Worm (Caenorhabditis elegans) whole organism, L2 larva: ENCODE results near the gene srbc-62.

Experiments
- ama-1 ChIP-seq: fragments of 150-350 bp; optimal IDR thresholded peaks from 2 replicates; lab custom pipeline; 2018; ENCODE audit warnings: inconsistent platforms
- ceh-82 ChIP-seq: fragments of 150-350 bp; optimal IDR thresholded peaks from 2 replicates; lab custom pipeline; 2014; ENCODE audit warnings: missing biosample characterization, missing genetic modification characterization
- crh-2 ChIP-seq: sonication (generic microtip); optimal IDR thresholded peaks from 2 replicates; lab custom pipeline; 2017; ENCODE audit warnings: missing biosample characterization, missing genetic modification characterization
- lin-11 ChIP-seq: fragments of 150-350 bp; sonication (generic microtip); optimal IDR thresholded peaks from 2 replicates; lab custom pipeline; 2014; ENCODE audit warnings: missing biosample characterization, missing genetic modification characterization, inconsistent platforms, mixed read lengths
- nhr-237 ChIP-seq: fragments of 150-350 bp; optimal IDR thresholded peaks from 2 replicates; lab custom pipeline; 2014; ENCODE audit warnings: missing biosample characterization, missing genetic modification characterization
- nhr-25 ChIP-seq: fragments of 150-350 bp; sonication (generic microtip); optimal IDR thresholded peaks from 3 replicates; lab custom pipeline; 2014; ENCODE audit warnings: missing biosample characterization, missing genetic modification characterization
- nhr-77 ChIP-seq: fragments of 150-350 bp; optimal IDR thresholded peaks from 2 replicates; lab custom pipeline; 2014; ENCODE audit warnings: missing biosample characterization, missing genetic modification characterization
- snpc-4 ChIP-seq: fragments of 150-350 bp; optimal IDR thresholded peaks from 2 replicates; lab custom pipeline; 2014; ENCODE audit warnings: missing biosample characterization, missing genetic modification characterization
- unc-39 ChIP-seq: fragments of 150-350 bp; optimal IDR thresholded peaks from 2 replicates; lab custom pipeline; 2014; ENCODE audit warnings: missing biosample characterization, missing genetic modification characterization
- zag-1 ChIP-seq: fragments of 150-350 bp; optimal IDR thresholded peaks from 2 replicates; lab custom pipeline; 2014; ENCODE audit warnings: missing biosample characterization, missing genetic modification characterization
- ztf-11 ChIP-seq: sonication (generic microtip); optimal IDR thresholded peaks from 2 replicates; lab custom pipeline; 2017; ENCODE audit warnings: missing biosample characterization, missing genetic modification characterization
- ztf-4 ChIP-seq: fragments of 150-350 bp; optimal IDR thresholded peaks from 2 replicates; lab custom pipeline; 2014; ENCODE audit warnings: missing biosample characterization, missing genetic modification characterization

- TF ChIP-seq nhr-77 (tag; lab: Kevin White, UChicago) = no peak
- TF ChIP-seq ama-1 = no peak
- TF ChIP-seq ztf-11 (tag; lab: Kevin White, UChicago) = no peak
- no peak for TF ChIP-seq ceh-82 (tag; lab: Kevin White, UChicago)
- no peak for TF ChIP-seq zag-1 (tag; lab: Kevin White, UChicago)
- no peak for TF ChIP-seq nhr-25
- TF ChIP-seq nhr-237 (tag; lab: Kevin White, UChicago) = no peak
- no peak for TF ChIP-seq lin-11 (tag; lab: Kevin White, UChicago)
- no peak for TF ChIP-seq crh-2 (tag; lab: Kevin White, UChicago)
- TF ChIP-seq unc-39 (tag; lab: Kevin White, UChicago) = no peak
- TF ChIP-seq snpc-4 = no peak
- no peak for TF ChIP-seq ztf-4 (tag; lab: Kevin White, UChicago)
Measured at ce11 chrV:17258244-17258643, 40.5 kb downstream of the srbc-62 start.
